Fruit fly (Drosophila melanogaster): ENCODE measurements around the gene Aven.

Gene Aven

dm6 chrX:12591223-12592120 lies 38.0 kb downstream of the Aven start (continued):
- TF ChIP-seq sd (tag; optimal IDR thresholded peaks at IDR 0.05), result peak; percentile 50
- TF ChIP-seq Sox100B (GFP tag; optimal IDR thresholded peaks at IDR 0.05), result peak; percentile 77
- peak; percentile 53 for TF ChIP-seq shn (GFP tag; optimal IDR thresholded peaks at IDR 0.05)
- no peak for TF ChIP-seq dati (GFP tag; IDR thresholded peaks at IDR 0.05)
- TF ChIP-seq CG4328 (GFP tag; optimal IDR thresholded peaks at IDR 0.05), result peak; percentile 45
- no peak for TF ChIP-seq GATAe (GFP tag; conservative IDR thresholded peaks at IDR 0.05)
- no peak for TF ChIP-seq Lpt (GFP tag; optimal IDR thresholded peaks at IDR 0.05)
- peak; percentile 12 for TF ChIP-seq CG11723 (GFP tag; optimal IDR thresholded peaks at IDR 0.05)
- TF ChIP-seq HHEX (GFP tag; optimal IDR thresholded peaks at IDR 0.05), result peak; percentile 20
- peak; percentile 45 for TF ChIP-seq CG33557 (GFP tag; optimal IDR thresholded peaks at IDR 0.05)
- peak; percentile 53 for TF ChIP-seq CG1529 (GFP tag; optimal IDR thresholded peaks at IDR 0.05)
- TF ChIP-seq CG13894 (tag; optimal IDR thresholded peaks at IDR 0.05), result peak; percentile 43
- TF ChIP-seq CG9609 (GFP tag; optimal IDR thresholded peaks at IDR 0.05), result peak; percentile 64
- peak; percentile 32 for TF ChIP-seq bcd (GFP tag; optimal IDR thresholded peaks at IDR 0.05)
- TF ChIP-seq CG1602 (GFP tag; optimal IDR thresholded peaks at IDR 0.05), result peak; percentile 22
- TF ChIP-seq CG16815 (GFP tag; optimal IDR thresholded peaks at IDR 0.05), result peak; percentile 50
- peak; percentile 47 for TF ChIP-seq CG14710 (tag; optimal IDR thresholded peaks at IDR 0.05)
- peak; percentile 13 to 64 for TF ChIP-seq Hr51 (GFP tag; optimal IDR thresholded peaks at IDR 0.05)
- no peak for TF ChIP-seq ara (GFP tag; IDR thresholded peaks at IDR 0.05)
- peak; percentile 47 for TF ChIP-seq fd64A (GFP tag; optimal IDR thresholded peaks at IDR 0.05)
- 0 out of 2 replicates have a peak, but pooled peaks have one; percentile 21 for TF ChIP-seq inv (GFP tag; IDR thresholded peaks at IDR 0.05; ENCODE audit: partially characterized antibody)
- no peak for TF ChIP-seq CG12744 (GFP tag; optimal IDR thresholded peaks at IDR 0.05)
- TF ChIP-seq sc (optimal IDR thresholded peaks at IDR 0.05), result no peak
- peak; percentile 35 for TF ChIP-seq sc (GFP tag; optimal IDR thresholded peaks at IDR 0.05)
- no peak for TF ChIP-seq Lhr (GFP tag; optimal IDR thresholded peaks at IDR 0.05)
- TF ChIP-seq Eip74EF (GFP tag; optimal IDR thresholded peaks at IDR 0.05), result peak in 1 of 2 experiments; percentile 45
- TF ChIP-seq Bdp1 (GFP tag; optimal IDR thresholded peaks at IDR 0.05), result peak; percentile 46
- TF ChIP-seq luna (GFP tag; optimal IDR thresholded peaks at IDR 0.05), result peak; percentile 6
- TF ChIP-seq HLHmδ (GFP tag; optimal IDR thresholded peaks at IDR 0.05), result peak; percentile 26
- TF ChIP-seq HLH4C (GFP tag; IDR thresholded peaks at IDR 0.05; ENCODE audit: partially characterized antibody), result no peak
- no peak for TF ChIP-seq CG3065 (GFP tag; optimal IDR thresholded peaks at IDR 0.05)
- TF ChIP-seq CG31224 (GFP tag; IDR thresholded peaks at IDR 0.05), result no peak
- peak; percentile 11 for TF ChIP-seq CG12659 (GFP tag; optimal IDR thresholded peaks at IDR 0.05)
- TF ChIP-seq CG30020 (tag; optimal IDR thresholded peaks at IDR 0.05), result no peak
- TF ChIP-seq CG30403 (GFP tag; optimal IDR thresholded peaks at IDR 0.05), result peak; percentile 70
- TF ChIP-seq zen (tag; optimal IDR thresholded peaks at IDR 0.05), result no peak
- peak; percentile 27 for TF ChIP-seq CG13123 (GFP tag; optimal IDR thresholded peaks at IDR 0.05)
- TF ChIP-seq sens (GFP tag), result peak; percentile 93
- TF ChIP-seq ATbp (GFP tag; optimal IDR thresholded peaks at IDR 0.05), result peak; percentile 22
- peak; percentile 32 for TF ChIP-seq tx (GFP tag; optimal IDR thresholded peaks at IDR 0.05)
- TF ChIP-seq CG31441 (GFP tag; IDR thresholded peaks at IDR 0.05), result peak; percentile 41; the same call in 1 of the 2 replicates
- peak; percentile 28 for TF ChIP-seq lab (GFP tag; optimal IDR thresholded peaks at IDR 0.05)
- no peak for TF ChIP-seq H15 (GFP tag; IDR thresholded peaks at IDR 0.05)
- peak; percentile 45 for TF ChIP-seq nerfin-1 (tag; optimal IDR thresholded peaks at IDR 0.05)
- TF ChIP-seq dmrt99B (tag; optimal IDR thresholded peaks at IDR 0.05), result peak; percentile 67
- no peak for TF ChIP-seq CG2129 (GFP tag; IDR thresholded peaks at IDR 0.05; ENCODE audit: partially characterized antibody)
- peak; percentile 47 for TF ChIP-seq CG17829 (tag; optimal IDR thresholded peaks at IDR 0.05)
- peak; percentile 53 for TF ChIP-seq Atf-2 (GFP tag; optimal IDR thresholded peaks at IDR 0.05)
